Worm (Caenorhabditis elegans) whole organism, early embryonic: ENCODE results near the gene vps-52.

ENCODE experiments used
- B0310.2 ChIP-seq: sonication (generic microtip); optimal IDR thresholded peaks from 2 replicates; lab custom pipeline; 2016; ENCODE audit warnings: mild to moderate bottlenecking, missing genetic modification characterization, missing compliant biosample characterization
- F13C5.2 ChIP-seq: sonication (generic microtip); optimal IDR thresholded peaks from 2 replicates; lab custom pipeline; 2017; ENCODE audit warnings: mild to moderate bottlenecking, missing genetic modification characterization, inconsistent platforms, missing compliant biosample characterization
- aly-1 ChIP-seq: sonication (generic microtip); optimal IDR thresholded peaks from 2 replicates; lab custom pipeline; 2016; ENCODE audit warnings: missing genetic modification characterization, missing compliant biosample characterization
- ama-1 ChIP-seq: fragments of 150-350 bp; optimal IDR thresholded peaks from 2 replicates; lab custom pipeline; 2014
- ceh-13 ChIP-seq: fragments of 200-800 bp; sonication (Bioruptor generic); optimal IDR thresholded peaks from 2 replicates; lab custom pipeline; 2018; ENCODE audit warnings: mild to moderate bottlenecking, missing genetic modification characterization, missing compliant biosample characterization
- ceh-36 ChIP-seq: sonication (generic microtip); optimal IDR thresholded peaks from 2 replicates; lab custom pipeline; 2016; ENCODE audit warnings: missing genetic modification characterization, inconsistent platforms, missing compliant biosample characterization
- ets-7 ChIP-seq: sonication (generic microtip); optimal IDR thresholded peaks from 2 replicates; lab custom pipeline; 2016; ENCODE audit warnings: missing genotype, missing genetic modification characterization, missing compliant biosample characterization
- flt-1 ChIP-seq: fragments of 200-800 bp; sonication (Bioruptor generic); IDR thresholded peaks from 2 replicates; pipeline ENCODE4 v1.3.6; 2022; ENCODE audit warnings: missing genetic modification characterization, missing compliant biosample characterization
- hmbx-1 ChIP-seq: sonication (generic microtip); optimal IDR thresholded peaks from 2 replicates; lab custom pipeline; 2016; ENCODE audit warnings: mild to moderate bottlenecking, missing genetic modification characterization, missing compliant biosample characterization
- hmg-4 ChIP-seq: fragments of 200-800 bp; sonication (Bioruptor generic); optimal IDR thresholded peaks from 2 replicates; lab custom pipeline; 2018; ENCODE audit warnings: mild to moderate bottlenecking, missing genetic modification characterization, missing compliant biosample characterization
- hnd-1 ChIP-seq: sonication (generic microtip); optimal IDR thresholded peaks from 2 replicates; lab custom pipeline; 2016; ENCODE audit warnings: missing genetic modification characterization, missing compliant biosample characterization
- pes-1 ChIP-seq: fragments of 200-800 bp; sonication (Bioruptor generic); IDR thresholded peaks from 2 replicates; pipeline ENCODE4 v1.3.6; 2022; ENCODE audit warnings: missing genetic modification reagents, missing genetic modification characterization, missing compliant biosample characterization
- scrt-1 ChIP-seq: fragments of 200-800 bp; sonication (Bioruptor generic); IDR thresholded peaks from 2 replicates; pipeline ENCODE4 v1.3.6; 2022; ENCODE audit warnings: missing genetic modification characterization, missing compliant biosample characterization
- sea-1 ChIP-seq: fragments of 200-800 bp; sonication (Bioruptor generic); conservative IDR thresholded peaks from 2 replicates; pipeline ENCODE4 v1.3.6; 2022; ENCODE audit warnings: missing genetic modification characterization, missing compliant biosample characterization
- tbx-11 ChIP-seq: fragments of 200-800 bp; sonication (Bioruptor generic); IDR thresholded peaks from 2 replicates; pipeline ENCODE4 v1.3.6; 2022; ENCODE audit warnings: missing genetic modification characterization, missing compliant biosample characterization
- tbx-37 ChIP-seq: fragments of 200-800 bp; sonication (Bioruptor generic); conservative IDR thresholded peaks from 2 replicates; pipeline ENCODE4 v1.3.6; 2022; ENCODE audit warnings: missing genetic modification reagents, missing genetic modification characterization, missing compliant biosample characterization
- tra-4 ChIP-seq: sonication (generic microtip); optimal IDR thresholded peaks from 2 replicates; lab custom pipeline; 2017; ENCODE audit warnings: missing genetic modification characterization, missing compliant biosample characterization

vps-52 gene

DNA sequence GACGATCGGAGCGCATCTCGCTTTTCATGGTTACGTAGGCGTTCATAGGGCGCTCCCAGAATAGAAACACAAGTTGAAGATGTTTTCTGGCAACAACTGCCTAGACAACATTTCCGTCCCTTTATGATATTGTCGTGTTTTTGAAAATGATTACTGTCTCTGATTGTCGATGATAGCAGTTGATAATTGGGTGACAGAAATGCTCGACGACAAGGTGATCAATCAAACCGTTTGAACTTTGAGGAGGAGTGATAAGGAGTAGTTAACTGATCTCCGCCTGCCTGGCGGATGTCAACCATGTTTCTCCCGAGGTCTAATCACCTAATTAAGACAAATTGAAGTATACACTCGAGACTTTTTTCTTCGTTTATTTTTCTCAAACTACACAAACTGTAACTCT, 18.8 kb downstream of the vps-52 start:
- TF ChIP-seq aly-1 (tag; lab: Kevin White, UChicago) (no peak), pes-1 (no peak), B0310.2 (tag; lab: Kevin White, UChicago) (no peak), hmg-4 (no peak), hmbx-1 (tag; lab: Kevin White, UChicago) (no peak), hnd-1 (no peak), ama-1 (lab: Kevin White, UChicago) (no peak), tbx-37 (GFP tag; lab: Robert Waterston, UW) (no peak)

DNA sequence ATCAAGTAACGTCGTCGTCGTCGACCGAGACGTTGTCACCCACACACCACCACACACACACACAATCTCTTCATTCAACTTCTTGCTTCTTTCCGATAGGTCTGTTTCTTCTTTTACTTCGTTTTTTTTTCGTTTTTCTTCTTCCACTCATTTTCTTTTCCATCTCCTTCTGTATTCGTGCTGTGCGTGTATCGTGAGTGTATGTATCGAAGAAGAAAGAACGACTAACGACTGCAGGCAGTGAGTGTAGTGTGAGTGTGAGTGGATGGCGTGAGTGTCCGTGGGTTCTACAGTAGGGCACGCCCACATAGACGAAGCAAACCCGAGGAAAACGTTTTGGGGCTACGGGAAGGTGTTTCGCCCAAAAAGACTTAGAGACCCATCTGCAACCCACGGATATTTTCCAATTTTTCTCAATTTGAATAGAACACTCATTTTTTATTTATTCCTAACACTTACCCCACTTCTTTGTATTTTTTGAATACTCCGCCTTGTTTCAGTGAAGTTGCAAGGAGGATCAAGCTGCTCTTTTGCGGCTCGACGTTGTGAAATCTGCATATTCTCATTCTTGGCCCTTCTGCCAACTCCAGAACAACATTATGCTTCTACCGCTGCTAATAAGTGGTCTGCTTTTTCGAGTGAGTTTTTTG, 20.6 kb downstream of the vps-52 start, which contains the start of gene adt-2:
Gene adt-2, plus strand, starts transcription at position 600 of the 650 bp plus-strand sequence.
- TF ChIP-seq scrt-1 (no peak), ceh-36 (tag; lab: Kevin White, UChicago) (no peak), ets-7 (tag; lab: Kevin White, UChicago) (no peak), tbx-37 (GFP tag; lab: Robert Waterston, UW) (no peak)

DNA sequence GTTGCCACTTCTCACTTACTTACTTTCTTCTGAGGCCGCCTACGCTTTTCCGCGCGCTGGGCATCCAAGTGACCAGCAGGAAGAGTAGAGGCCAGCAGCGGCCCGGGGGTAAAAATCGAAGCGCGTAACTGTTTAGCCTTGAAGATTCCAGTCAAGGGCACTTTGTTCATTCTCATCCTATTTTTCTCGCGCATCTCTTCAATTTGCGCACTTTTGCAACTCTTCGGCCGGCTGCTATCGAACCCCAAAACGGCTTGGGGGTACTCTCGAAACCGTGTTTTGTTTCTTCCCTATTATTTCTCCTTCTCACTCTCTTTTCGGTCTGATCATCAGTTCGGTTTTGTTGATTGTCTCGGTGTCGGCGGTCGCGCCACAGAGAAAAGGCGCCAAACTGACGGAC, 21.5 kb downstream of the vps-52 start:
- TF ChIP-seq aly-1 (tag; lab: Kevin White, UChicago) (no peak), sea-1 (GFP tag; lab: Robert Waterston, UW) (no peak)

DNA sequence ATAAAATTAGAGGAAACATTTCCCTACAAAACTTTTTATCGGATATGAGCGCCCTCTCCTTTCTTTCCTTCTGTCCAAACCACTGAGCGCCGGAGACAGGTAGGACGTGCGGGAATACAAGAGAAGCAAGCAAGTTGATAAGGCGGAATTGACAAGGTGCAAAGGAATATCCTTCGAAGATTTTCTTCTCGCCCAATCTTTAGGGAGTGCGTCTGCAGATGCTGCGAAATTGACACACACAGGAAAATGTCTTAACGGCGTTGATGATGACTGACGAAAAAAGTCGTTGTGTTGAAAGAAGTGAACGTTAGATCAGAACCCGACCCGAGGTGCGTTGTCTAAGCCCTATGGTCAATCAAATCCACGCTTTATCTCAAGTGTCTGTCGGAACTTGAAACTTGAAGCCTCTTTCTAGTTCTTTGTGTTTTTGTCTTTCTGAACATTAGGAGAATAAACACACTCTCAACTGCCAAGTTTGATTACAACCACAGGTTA, 22.7 kb downstream of the vps-52 start:
- TF ChIP-seq hmbx-1 (tag; lab: Kevin White, UChicago), result no peak
- no peak for TF ChIP-seq pes-1
- TF ChIP-seq flt-1 (GFP tag; lab: Robert Waterston, UW), result no peak

DNA sequence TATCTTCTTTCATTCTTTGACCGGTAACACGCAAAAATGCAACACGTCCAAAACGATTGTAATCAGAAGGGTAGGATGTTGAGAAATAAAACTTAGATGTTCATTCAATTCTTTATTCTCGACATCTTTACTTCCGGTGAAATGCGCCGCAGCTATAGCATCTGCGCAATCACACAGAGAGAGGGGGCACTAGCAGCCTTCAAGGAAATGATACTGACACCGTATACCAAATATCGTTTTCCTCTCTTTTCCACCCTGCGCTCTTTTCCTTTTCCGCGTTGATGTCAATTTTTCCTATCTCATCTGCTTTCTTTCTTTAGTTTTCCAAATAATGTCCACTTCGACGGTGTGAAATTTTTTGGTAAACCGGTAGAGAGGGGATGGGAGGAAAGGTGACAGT, 25.6 kb downstream of the vps-52 start:
- TF ChIP-seq ets-7 (tag; lab: Kevin White, UChicago) (no peak), ceh-36 (tag; lab: Kevin White, UChicago) (no peak)

DNA sequence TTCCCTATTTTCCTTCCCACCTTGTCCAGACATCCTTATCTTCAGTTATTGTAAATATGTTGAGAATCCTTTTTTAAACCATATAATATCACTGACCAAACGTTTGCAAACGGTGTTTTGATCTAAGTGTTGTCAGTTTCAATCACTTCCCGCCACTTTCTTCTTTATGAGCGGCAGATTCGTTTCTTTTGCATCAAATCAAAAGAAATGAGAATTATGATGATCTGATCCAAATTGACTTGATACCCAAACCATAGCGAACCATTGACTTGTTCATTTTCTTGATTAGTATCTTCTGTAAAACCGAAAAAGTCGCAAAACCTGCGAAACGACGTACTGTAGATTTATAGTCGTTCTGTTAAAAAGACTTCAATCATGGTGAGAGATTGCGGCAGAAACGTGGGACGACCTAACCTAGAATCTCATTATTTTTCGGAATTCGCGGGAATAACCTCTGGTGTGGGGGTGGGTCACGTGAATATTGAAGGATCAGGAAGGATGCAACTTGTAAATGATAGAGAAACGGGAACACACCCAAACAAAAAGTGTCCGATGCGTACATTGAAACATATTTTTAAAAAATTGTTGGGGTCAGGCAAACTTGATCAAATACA, 28.9 kb downstream of the vps-52 start:
- no peak for TF ChIP-seq hmbx-1 (tag; lab: Kevin White, UChicago)
- TF ChIP-seq ceh-36 (tag; lab: Kevin White, UChicago), result no peak

DNA sequence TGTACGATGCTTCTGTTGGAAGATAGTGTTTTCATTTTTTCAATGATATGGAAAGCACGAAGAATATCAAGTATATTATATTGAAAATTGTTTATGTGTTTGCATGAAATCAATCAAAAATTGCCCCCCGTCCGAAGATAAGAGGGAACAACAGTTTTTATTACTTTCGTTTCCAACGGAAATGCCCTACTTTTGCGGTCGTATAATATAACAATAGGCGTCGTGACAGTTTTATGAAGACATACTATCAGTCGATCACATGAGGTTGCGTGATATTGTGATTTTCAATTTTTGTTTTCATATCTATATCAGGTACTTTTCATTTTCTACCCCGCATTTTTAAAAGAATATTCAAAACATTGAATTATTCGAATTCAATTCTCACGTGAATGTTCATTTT, 30.9 kb downstream of the vps-52 start:
- TF ChIP-seq sea-1 (GFP tag; lab: Robert Waterston, UW) (no peak), pes-1 (no peak), flt-1 (GFP tag; lab: Robert Waterston, UW) (no peak), hnd-1 (no peak), F13C5.2 (tag; lab: Kevin White, UChicago) (no peak), hmbx-1 (tag; lab: Kevin White, UChicago) (no peak), tbx-11 (GFP tag; lab: Robert Waterston, UW) (no peak), ama-1 (lab: Kevin White, UChicago) (no peak), scrt-1 (no peak), ceh-13 (GFP tag; lab: Kevin White, UChicago) (no peak), tra-4 (tag; lab: Kevin White, UChicago) (no peak), ets-7 (tag; lab: Kevin White, UChicago) (no peak), ceh-36 (tag; lab: Kevin White, UChicago) (no peak), B0310.2 (tag; lab: Kevin White, UChicago) (no peak)

DNA sequence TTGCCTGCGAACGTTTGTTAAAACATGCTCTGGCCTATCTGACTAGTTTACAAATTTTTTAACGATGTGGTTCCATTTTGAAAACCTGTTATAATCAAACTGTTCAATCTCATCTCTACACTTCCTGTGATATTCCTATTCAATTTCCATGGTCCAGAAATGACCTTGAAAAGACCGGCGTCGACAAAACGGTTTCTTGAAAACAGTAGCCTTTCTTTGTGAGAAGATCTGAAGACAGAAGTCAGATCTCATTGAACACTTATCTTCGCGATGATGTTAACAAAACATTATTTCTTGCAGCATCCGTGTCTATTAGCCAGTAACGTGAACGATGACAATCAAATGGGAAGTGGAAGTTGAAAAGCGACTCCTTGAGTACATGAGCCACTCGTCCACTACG, 31.5 kb downstream of the vps-52 start, which contains the start of gene C44E12.1:
Gene C44E12.1, plus strand, starts transcription at position 301 of the 400 bp plus-strand sequence.
- no peak for TF ChIP-seq B0310.2 (tag; lab: Kevin White, UChicago)
- no peak for TF ChIP-seq ceh-36 (tag; lab: Kevin White, UChicago)
- no peak for TF ChIP-seq aly-1 (tag; lab: Kevin White, UChicago)
- no peak for TF ChIP-seq ceh-13 (GFP tag; lab: Kevin White, UChicago)
- no peak for TF ChIP-seq hnd-1
- no peak for TF ChIP-seq hmg-4
- TF ChIP-seq tbx-11 (GFP tag; lab: Robert Waterston, UW), result no peak

DNA sequence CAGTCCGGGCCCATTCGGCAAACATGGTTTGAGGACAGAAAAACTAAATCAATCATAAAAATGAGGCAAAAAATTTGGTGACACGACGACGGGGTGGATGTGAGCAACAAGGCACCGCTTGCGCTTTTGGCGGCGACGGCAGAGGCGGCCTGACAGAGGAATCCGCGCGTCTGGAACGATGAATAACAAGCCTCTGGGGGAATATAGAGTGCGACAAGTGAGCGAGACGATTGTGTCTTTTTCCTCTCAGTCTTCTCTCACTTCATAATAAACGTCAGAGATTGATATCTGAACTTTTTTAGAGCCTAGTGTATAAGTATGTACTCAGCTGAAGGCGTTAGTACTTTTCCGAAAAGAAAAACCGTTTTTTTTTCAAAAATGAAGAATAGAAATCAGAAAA, 42.9 kb downstream of the vps-52 start, which contains the start of gene twk-17:
Gene twk-17, minus strand, starts transcription at position 101 of the 400 bp plus-strand sequence.
- TF ChIP-seq ceh-36 (tag; lab: Kevin White, UChicago), result no peak
- no peak for TF ChIP-seq tbx-37 (GFP tag; lab: Robert Waterston, UW)
- TF ChIP-seq hnd-1, result no peak
- no peak for TF ChIP-seq hmg-4
- no peak for TF ChIP-seq sea-1 (GFP tag; lab: Robert Waterston, UW)
- TF ChIP-seq scrt-1, result no peak
- no peak for TF ChIP-seq flt-1 (GFP tag; lab: Robert Waterston, UW)
- TF ChIP-seq tbx-11 (GFP tag; lab: Robert Waterston, UW), result no peak
- TF ChIP-seq B0310.2 (tag; lab: Kevin White, UChicago), result no peak
- no peak for TF ChIP-seq tra-4 (tag; lab: Kevin White, UChicago)
- TF ChIP-seq ceh-13 (GFP tag; lab: Kevin White, UChicago), result no peak
- no peak for TF ChIP-seq ama-1 (lab: Kevin White, UChicago)
- TF ChIP-seq aly-1 (tag; lab: Kevin White, UChicago), result no peak
- TF ChIP-seq pes-1, result no peak
- TF ChIP-seq hmbx-1 (tag; lab: Kevin White, UChicago), result no peak
- no peak for TF ChIP-seq ets-7 (tag; lab: Kevin White, UChicago)
- no peak for TF ChIP-seq F13C5.2 (tag; lab: Kevin White, UChicago)
